Fruit fly (Drosophila melanogaster): ENCODE results near the gene Fad2.
A peak's percentile ranks its signal among the peaks of the same experiment; 100 is the strongest.

The Fad2 gene

DNA sequence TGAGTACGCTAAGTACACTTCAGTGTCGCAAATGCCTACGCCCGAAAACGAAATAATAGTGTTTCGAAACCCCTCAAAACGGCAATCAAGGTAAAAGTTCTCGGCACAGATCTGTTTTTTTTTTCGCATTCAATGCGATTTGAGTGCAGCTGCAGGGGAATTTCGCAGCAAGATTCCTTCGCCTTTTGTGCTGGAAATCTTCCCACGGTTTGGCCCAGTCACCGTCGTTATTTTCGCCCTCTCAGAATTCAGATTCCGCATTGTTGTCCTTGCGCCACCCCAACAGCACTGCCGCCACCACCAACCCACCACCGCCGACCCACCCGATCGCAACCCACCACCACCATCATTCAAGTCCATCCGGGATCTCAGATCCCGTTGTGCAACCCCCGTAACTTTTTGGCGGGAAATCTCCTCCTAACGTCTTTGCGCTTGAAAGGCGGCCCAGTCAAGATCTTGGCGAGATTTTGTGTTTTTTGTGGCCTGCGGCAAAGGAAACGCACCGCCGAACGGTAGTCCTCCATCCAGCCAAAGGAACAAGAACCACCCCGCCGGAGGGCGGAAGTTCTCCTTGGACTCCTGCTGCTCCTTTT lies 11.6 kb upstream of the Fad2 start:
- no peak for TF ChIP-seq dsf (GFP tag; optimal IDR thresholded peaks at IDR 0.05; ENCODE audit: borderline replicate concordance)
- no peak for TF ChIP-seq foxo (GFP tag; optimal IDR thresholded peaks at IDR 0.05)
- no peak for TF ChIP-seq CG32264 (GFP tag; optimal IDR thresholded peaks at IDR 0.05)
- TF ChIP-seq OdsH (GFP tag; optimal IDR thresholded peaks at IDR 0.05): no peak
- TF ChIP-seq Rel (GFP tag; optimal IDR thresholded peaks at IDR 0.05): no peak
- TF ChIP-seq Rel (tag; optimal IDR thresholded peaks at IDR 0.05): no peak
- no peak for TF ChIP-seq sv (GFP tag; optimal IDR thresholded peaks at IDR 0.05)
- no peak for TF ChIP-seq woc (GFP tag; optimal IDR thresholded peaks at IDR 0.05)
- TF ChIP-seq fru (GFP tag; optimal IDR thresholded peaks at IDR 0.05): no peak
- no peak for TF ChIP-seq jim (GFP tag; optimal IDR thresholded peaks at IDR 0.05)
- no peak for TF ChIP-seq sage (GFP tag; optimal IDR thresholded peaks at IDR 0.05)

DNA sequence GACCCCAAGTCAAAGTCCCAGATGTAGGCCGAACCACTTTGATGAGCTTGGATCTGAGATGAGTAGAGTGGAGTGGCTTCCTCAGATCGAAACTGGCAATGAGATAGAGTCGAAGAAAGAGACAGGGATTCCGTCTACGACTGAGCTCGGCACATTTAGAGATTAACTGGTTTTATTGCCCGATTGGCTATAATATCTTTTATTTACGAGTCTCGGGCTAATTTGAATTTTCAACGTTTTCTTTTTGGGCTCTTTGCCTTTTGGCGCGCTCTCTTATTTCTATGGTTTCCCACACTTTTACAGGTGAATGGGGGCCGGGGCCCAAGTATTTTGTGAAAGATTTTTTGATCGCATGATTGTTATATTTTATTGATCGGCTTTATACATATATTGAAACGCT lies 8.1 kb upstream of the Fad2 start:
- TF ChIP-seq ey (GFP tag; optimal IDR thresholded peaks at IDR 0.05): no peak
- no peak for TF ChIP-seq sv (GFP tag; optimal IDR thresholded peaks at IDR 0.05)
- TF ChIP-seq N (GFP tag; optimal IDR thresholded peaks at IDR 0.05): no peak
- no peak for TF ChIP-seq Myc (optimal IDR thresholded peaks at IDR 0.05)
- TF ChIP-seq Hr83 (GFP tag; optimal IDR thresholded peaks at IDR 0.05; ENCODE audit: poor library complexity, severe bottlenecking): no peak
- no peak for TF ChIP-seq brk (GFP tag; optimal IDR thresholded peaks at IDR 0.05)
- no peak for TF ChIP-seq sage (GFP tag; optimal IDR thresholded peaks at IDR 0.05)
- no peak for TF ChIP-seq CG32264 (GFP tag; optimal IDR thresholded peaks at IDR 0.05)
- no peak for TF ChIP-seq Mio (GFP tag; optimal IDR thresholded peaks at IDR 0.05)

DNA sequence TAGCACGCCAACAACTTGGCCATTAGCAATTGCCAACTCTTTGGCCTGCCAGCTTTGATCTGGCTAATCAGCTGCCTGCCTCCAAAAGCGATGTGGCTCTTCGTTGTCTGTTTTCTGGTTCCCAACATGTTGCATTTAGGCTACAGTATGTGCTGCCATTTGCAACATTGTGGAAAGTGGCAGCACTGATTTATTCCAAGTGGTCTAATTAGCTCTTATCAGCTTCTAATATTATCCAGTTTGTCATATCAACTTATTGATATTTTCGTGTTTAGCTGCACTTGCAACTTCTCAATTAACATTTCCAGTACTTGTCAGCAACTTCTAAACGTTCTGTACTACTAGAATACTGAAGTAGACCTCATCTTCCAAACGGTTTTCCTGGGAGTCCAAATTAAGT lies 3.3 kb upstream of the Fad2 start:
- no peak for TF ChIP-seq dmrt93B (GFP tag; optimal IDR thresholded peaks at IDR 0.05)

DNA sequence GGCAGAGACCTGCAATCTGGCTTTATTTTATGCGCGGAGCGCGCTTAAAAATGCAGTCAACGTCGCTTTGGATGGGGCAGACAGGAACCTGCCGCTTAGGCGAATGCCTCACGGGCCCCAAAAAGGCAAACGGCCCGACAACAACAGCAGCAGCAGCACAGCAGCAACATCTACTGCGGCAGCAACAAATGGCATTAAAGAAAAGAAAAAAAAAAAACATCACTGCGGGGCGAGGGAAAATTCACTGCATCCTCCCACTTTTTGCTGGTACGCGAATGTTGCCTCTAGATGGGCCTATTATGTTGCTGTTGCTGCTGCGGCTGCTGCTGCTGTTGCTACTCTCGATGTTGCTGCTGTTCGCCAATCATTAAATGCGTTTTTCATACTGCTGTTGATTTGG lies 1.4 kb upstream of the Fad2 start:
- no peak for TF ChIP-seq Myc (optimal IDR thresholded peaks at IDR 0.05)
- peak; percentile 58 for TF ChIP-seq Dfd (GFP tag; optimal IDR thresholded peaks at IDR 0.05)
- no peak for TF ChIP-seq h (GFP tag; optimal IDR thresholded peaks at IDR 0.05)
- TF ChIP-seq CG9705 (GFP tag; optimal IDR thresholded peaks at IDR 0.05): no peak
- TF ChIP-seq br (GFP tag; optimal IDR thresholded peaks at IDR 0.05): no peak
- no peak for TF ChIP-seq foxo (GFP tag; optimal IDR thresholded peaks at IDR 0.05)

DNA sequence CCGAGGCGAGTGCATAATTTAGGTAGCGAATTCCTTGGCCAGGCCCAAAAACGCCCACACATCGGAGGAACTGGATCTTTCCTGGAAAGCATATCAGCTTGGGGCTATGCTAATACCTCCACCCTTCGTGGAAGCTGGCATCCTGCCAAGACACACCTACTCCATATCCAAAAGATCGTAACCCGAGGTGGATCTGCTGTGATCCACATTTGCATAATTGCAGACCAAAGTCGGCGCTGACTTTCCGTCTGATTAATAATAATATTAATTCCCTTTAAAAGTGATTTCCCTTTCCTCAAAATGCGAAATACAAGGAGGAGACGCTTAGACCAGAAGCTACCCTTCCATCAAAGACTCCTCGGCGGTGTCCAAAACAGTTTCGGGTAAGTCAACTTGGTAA lies 1.9 kb downstream of the Fad2 start, which contains the start of gene CG32079:
Gene CG32079, plus strand, starts transcription at position 301 of the 400 bp plus-strand sequence.
- TF ChIP-seq sv (GFP tag; optimal IDR thresholded peaks at IDR 0.05): no peak

DNA sequence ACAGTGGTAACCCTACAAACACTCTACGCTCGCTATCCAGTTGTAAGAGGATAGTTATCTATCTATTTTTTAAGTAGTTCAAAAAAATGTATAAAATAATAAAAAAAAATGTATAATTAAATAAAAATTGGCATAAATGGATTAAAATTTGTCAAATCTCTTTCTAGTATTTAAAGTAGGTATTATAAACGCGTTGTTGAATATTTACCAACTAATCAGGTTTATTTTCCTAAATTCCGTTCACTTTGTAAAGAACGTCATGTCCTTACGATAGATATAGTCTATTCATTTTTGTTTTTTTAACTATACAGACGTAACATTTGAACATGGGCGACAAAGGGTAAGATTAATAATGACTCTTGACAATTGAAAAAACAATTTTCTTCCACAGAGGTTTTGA lies 3.9 kb downstream of the Fad2 start, which contains the start of gene CG32081:
Gene CG32081, plus strand, starts transcription at position 301 of the 400 bp plus-strand sequence.
- TF ChIP-seq Rel (GFP tag; optimal IDR thresholded peaks at IDR 0.05) (no peak), Rel (tag; optimal IDR thresholded peaks at IDR 0.05) (no peak), dsf (GFP tag; optimal IDR thresholded peaks at IDR 0.05; ENCODE audit: borderline replicate concordance) (no peak), GATAd (GFP tag; optimal IDR thresholded peaks at IDR 0.05) (no peak), usp (GFP tag; optimal IDR thresholded peaks at IDR 0.05) (no peak), jim (GFP tag; optimal IDR thresholded peaks at IDR 0.05) (no peak), brk (GFP tag; optimal IDR thresholded peaks at IDR 0.05) (no peak)

DNA sequence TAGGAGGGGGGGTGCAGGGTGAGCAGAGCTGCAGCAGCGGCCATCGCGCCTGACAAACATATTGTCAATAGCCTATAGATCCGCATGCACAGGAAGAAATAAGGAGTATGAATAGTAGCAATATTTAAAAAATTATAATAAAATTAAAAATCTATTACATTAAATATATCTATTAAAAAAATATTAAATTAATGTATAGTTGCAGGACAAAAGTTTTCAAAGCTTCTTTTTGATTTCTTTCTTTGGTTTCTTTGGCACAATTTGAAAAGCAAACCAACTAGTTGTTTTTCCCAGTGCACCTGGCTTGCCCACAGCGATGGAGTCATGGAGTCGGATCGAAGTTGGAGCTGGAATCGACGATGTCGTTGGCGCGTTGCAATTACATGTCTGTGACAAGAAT lies 8.4 kb downstream of the Fad2 start:
- TF ChIP-seq foxo (GFP tag; optimal IDR thresholded peaks at IDR 0.05) (peak in 1 of 2 experiments; percentile 11), pan (optimal IDR thresholded peaks at IDR 0.05) (no peak), HLH106 (tag; optimal IDR thresholded peaks at IDR 0.05) (peak; percentile 6)

DNA sequence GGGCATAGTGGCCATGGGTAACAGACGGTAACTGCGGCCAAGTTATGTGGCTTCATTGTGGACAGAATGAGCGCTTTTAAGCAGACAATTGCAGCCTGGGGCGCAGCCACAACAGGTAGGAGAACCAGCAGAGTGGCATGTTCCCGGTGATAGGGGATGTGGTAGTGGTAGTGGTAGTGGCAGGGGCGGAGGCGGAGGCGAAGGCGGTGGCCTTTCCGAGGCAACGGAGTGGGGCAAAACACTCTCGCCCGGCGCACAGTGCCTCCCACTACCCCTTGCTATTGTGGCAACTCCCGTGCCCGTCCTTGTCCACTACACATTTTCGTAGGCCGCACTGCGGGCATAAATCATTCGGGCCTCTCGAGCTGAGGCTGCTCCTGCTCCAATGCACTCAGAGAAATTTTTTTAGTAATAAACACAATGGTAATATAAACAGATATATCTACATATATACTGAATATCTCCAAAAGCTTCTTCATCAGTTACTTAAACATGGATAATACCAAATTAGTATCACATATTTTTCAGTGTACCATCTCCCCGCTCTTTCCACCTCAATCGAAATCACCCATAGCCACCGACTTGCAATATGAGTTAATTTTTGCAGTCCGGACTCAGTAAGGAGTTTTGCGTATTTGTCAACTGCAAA lies 10.1 kb downstream of the Fad2 start:
- TF ChIP-seq Vsx2 (GFP tag; optimal IDR thresholded peaks at IDR 0.05; ENCODE audit: partially characterized antibody) (no peak), N (GFP tag; optimal IDR thresholded peaks at IDR 0.05) (no peak), sv (GFP tag; optimal IDR thresholded peaks at IDR 0.05) (no peak), HLH106 (tag; optimal IDR thresholded peaks at IDR 0.05) (peak; percentile 76), Myc (optimal IDR thresholded peaks at IDR 0.05) (no peak), ey (GFP tag; optimal IDR thresholded peaks at IDR 0.05) (peak; percentile 57), Hnf4 (GFP tag; optimal IDR thresholded peaks at IDR 0.05) (peak; percentile 62), usp (GFP tag; optimal IDR thresholded peaks at IDR 0.05) (no peak), Hr83 (GFP tag; optimal IDR thresholded peaks at IDR 0.05; ENCODE audit: poor library complexity, severe bottlenecking) (peak; percentile 20), fru (GFP tag; optimal IDR thresholded peaks at IDR 0.05) (peak; percentile 78), CG32264 (GFP tag; optimal IDR thresholded peaks at IDR 0.05) (no peak), Dfd (GFP tag; optimal IDR thresholded peaks at IDR 0.05) (no peak), jim (GFP tag; optimal IDR thresholded peaks at IDR 0.05) (no peak), CrebA (GFP tag; optimal IDR thresholded peaks at IDR 0.05; ENCODE audit: borderline replicate concordance) (no peak), dsf (GFP tag; optimal IDR thresholded peaks at IDR 0.05; ENCODE audit: borderline replicate concordance) (no peak), sage (GFP tag; optimal IDR thresholded peaks at IDR 0.05) (peak; percentile 51), OdsH (GFP tag; optimal IDR thresholded peaks at IDR 0.05) (peak; percentile 70), Hr78 (GFP tag; optimal IDR thresholded peaks at IDR 0.05) (no peak), Rel (GFP tag; optimal IDR thresholded peaks at IDR 0.05) (no peak), Rel (tag; optimal IDR thresholded peaks at IDR 0.05) (peak; percentile 6), tai (GFP tag; optimal IDR thresholded peaks at IDR 0.05) (no peak), rgr (GFP tag; optimal IDR thresholded peaks at IDR 0.05) (peak; percentile 75), dmrt93B (GFP tag; optimal IDR thresholded peaks at IDR 0.05) (peak; percentile 32)

All from whole organism, wandering third instar larva.